Fruit fly (Drosophila melanogaster) whole organism, embryonic: Measurements from ENCODE around the gene Cog2.
A peak's percentile ranks its signal among the peaks of the same experiment; 100 is the strongest.

Experiments used
- ATbp ChIP-seq: fragments of 200-800 bp; sonication (Bioruptor generic); optimal IDR thresholded peaks from 2 replicates; lab custom pipeline; 2017; ENCODE audit warnings: missing biosample characterization, mild to moderate bottlenecking, missing genetic modification characterization, missing genetic modification reagents
- Asciz ChIP-seq: fragments of 200-800 bp; sonication (Bioruptor generic); optimal IDR thresholded peaks from 2 replicates; lab custom pipeline; 2017; ENCODE audit warnings: missing biosample characterization, mild to moderate bottlenecking, missing genetic modification characterization, missing genetic modification reagents
- Blimp-1 ChIP-seq: fragments of 200-800 bp; sonication (Bioruptor generic); optimal IDR thresholded peaks from 3 replicates; lab custom pipeline; 2018; ENCODE audit warnings: missing biosample characterization, missing genetic modification characterization, mild to moderate bottlenecking, moderate library complexity, missing genetic modification reagents
- Bteb2 ChIP-seq: fragments of 200-800 bp; sonication (Bioruptor generic); optimal IDR thresholded peaks from 2 replicates; lab custom pipeline; 2016; ENCODE audit warnings: missing biosample characterization, missing genetic modification characterization
- CG10209 ChIP-seq: fragments of 200-800 bp; sonication (Bioruptor generic); optimal IDR thresholded peaks from 3 replicates; lab custom pipeline; 2017; ENCODE audit warnings: missing biosample characterization, mild to moderate bottlenecking, missing genetic modification characterization, missing genetic modification reagents
- CG10267 ChIP-seq: fragments of 200-800 bp; sonication (Bioruptor generic); optimal IDR thresholded peaks from 2 replicates; lab custom pipeline; 2018; ENCODE audit warnings: missing biosample characterization, mild to moderate bottlenecking, missing genetic modification characterization, moderate library complexity
- CG10366 ChIP-seq: fragments of 200-800 bp; sonication (Bioruptor generic); IDR thresholded peaks from 2 replicates; pipeline ENCODE4 v1.3.6; 2022; ENCODE audit warnings: missing biosample characterization, missing genetic modification characterization
- CG12391 ChIP-seq: fragments of 200-800 bp; sonication (Bioruptor generic); optimal IDR thresholded peaks from 3 replicates; lab custom pipeline; 2018; ENCODE audit warnings: missing biosample characterization, mild to moderate bottlenecking, missing genetic modification characterization, moderate library complexity
- CG15011 ChIP-seq: fragments of 200-800 bp; sonication (Bioruptor generic); optimal IDR thresholded peaks from 3 replicates; lab custom pipeline; 2018; ENCODE audit warnings: missing biosample characterization, mild to moderate bottlenecking, missing genetic modification characterization
- CG16815 ChIP-seq: fragments of 200-800 bp; sonication (Bioruptor generic); optimal IDR thresholded peaks from 3 replicates; lab custom pipeline; 2017; ENCODE audit warnings: missing biosample characterization, mild to moderate bottlenecking, missing genetic modification characterization
- CG2116 ChIP-seq: fragments of 200-800 bp; sonication (Bioruptor generic); optimal IDR thresholded peaks from 3 replicates; lab custom pipeline; 2018; ENCODE audit warnings: missing biosample characterization, mild to moderate bottlenecking, missing genetic modification characterization
- CG2199 ChIP-seq: fragments of 200-800 bp; sonication (Bioruptor generic); IDR thresholded peaks from 3 replicates; pipeline ENCODE4 v1.3.6; 2022; ENCODE audit warnings: missing biosample characterization, missing genetic modification characterization
- CG2678 ChIP-seq: fragments of 200-800 bp; sonication (Bioruptor generic); optimal IDR thresholded peaks from 3 replicates; lab custom pipeline; 2019; ENCODE audit warnings: missing biosample characterization, mild to moderate bottlenecking, missing genetic modification characterization, moderate library complexity
- CG30020 ChIP-seq: fragments of 200-800 bp; optimal IDR thresholded peaks from 2 replicates; lab custom pipeline; 2019; ENCODE audit warnings: missing biosample characterization, mild to moderate bottlenecking, missing genetic modification characterization, moderate library complexity
- CG3065 ChIP-seq: fragments of 200-800 bp; sonication (Bioruptor generic); optimal IDR thresholded peaks from 2 replicates; lab custom pipeline; 2016; ENCODE audit warnings: missing biosample characterization, missing genetic modification characterization
- CG3163 ChIP-seq: fragments of 200-800 bp; sonication (Bioruptor generic); optimal IDR thresholded peaks from 3 replicates; lab custom pipeline; 2016; ENCODE audit warnings: missing biosample characterization, missing genetic modification characterization
- CG3281 ChIP-seq: fragments of 200-800 bp; sonication (Bioruptor generic); optimal IDR thresholded peaks from 3 replicates; lab custom pipeline; 2017; ENCODE audit warnings: missing biosample characterization, mild to moderate bottlenecking, missing genetic modification characterization
- CG33213 ChIP-seq: fragments of 200-800 bp; sonication (Bioruptor generic); optimal IDR thresholded peaks from 3 replicates; lab custom pipeline; 2016; ENCODE audit warnings: missing biosample characterization, missing genetic modification characterization
- CG3726 ChIP-seq: fragments of 200-800 bp; sonication (Bioruptor generic); IDR thresholded peaks from 3 replicates; pipeline ENCODE4, ENCODE4 v1.3.6; 2022; ENCODE audit warnings: missing biosample characterization, missing genetic modification characterization
- CG4820 ChIP-seq: fragments of 200-800 bp; sonication (Bioruptor generic); optimal IDR thresholded peaks from 3 replicates; lab custom pipeline; 2016; ENCODE audit warnings: missing biosample characterization, missing genetic modification characterization
- CG6854 ChIP-seq: fragments of 200-800 bp; sonication (Bioruptor generic); optimal IDR thresholded peaks from 3 replicates; lab custom pipeline; 2017; ENCODE audit warnings: missing biosample characterization, mild to moderate bottlenecking, missing genetic modification characterization
- CG7271 ChIP-seq: fragments of 200-800 bp; sonication (Bioruptor generic); optimal IDR thresholded peaks from 2 replicates; lab custom pipeline; 2018; ENCODE audit warnings: missing biosample characterization, mild to moderate bottlenecking, missing genetic modification characterization, moderate library complexity
- CG7839 ChIP-seq: fragments of 200-800 bp; sonication (Bioruptor generic); optimal IDR thresholded peaks from 3 replicates; lab custom pipeline; 2018; ENCODE audit warnings: missing biosample characterization, mild to moderate bottlenecking, missing genetic modification characterization, moderate library complexity
- CG9215 ChIP-seq: fragments of 200-800 bp; sonication (Bioruptor generic); IDR thresholded peaks from 2 replicates; pipeline ENCODE4 v1.3.6; 2022; ENCODE audit warnings: missing biosample characterization, missing genetic modification characterization
- Camta ChIP-seq: fragments of 200-800 bp; sonication (Bioruptor generic); optimal IDR thresholded peaks from 2 replicates; lab custom pipeline; 2016; ENCODE audit warnings: missing biosample characterization, missing genetic modification characterization
- CoRest ChIP-seq: fragments of 200-800 bp; sonication (Bioruptor generic); optimal IDR thresholded peaks from 3 replicates; lab custom pipeline; 2018; ENCODE audit warnings: missing biosample characterization, mild to moderate bottlenecking, missing genetic modification characterization, moderate library complexity
- E2f1 ChIP-seq: fragments of 200-800 bp; sonication (Bioruptor generic); IDR thresholded peaks from 2 replicates; pipeline ENCODE4 v1.3.6; 2022; ENCODE audit warnings: missing biosample characterization, missing genetic modification characterization
- Elba2 ChIP-seq: fragments of 200-800 bp; sonication (Bioruptor generic); optimal IDR thresholded peaks from 3 replicates; lab custom pipeline; 2016; ENCODE audit warnings: missing biosample characterization, missing genetic modification characterization
- Jarid2 ChIP-seq: fragments of 200-800 bp; sonication (Bioruptor generic); optimal IDR thresholded peaks from 3 replicates; lab custom pipeline; 2017; ENCODE audit warnings: mild to moderate bottlenecking, missing biosample characterization, missing genetic modification reagents, missing genetic modification characterization
- NC2α ChIP-seq: fragments of 200-800 bp; sonication (Bioruptor generic); optimal IDR thresholded peaks from 2 replicates; lab custom pipeline; 2016; ENCODE audit warnings: missing biosample characterization, missing genetic modification characterization
- Neu2 ChIP-seq: fragments of 200-800 bp; sonication (Bioruptor generic); optimal IDR thresholded peaks from 3 replicates; lab custom pipeline; 2016; ENCODE audit warnings: missing biosample characterization, missing genetic modification characterization, borderline replicate concordance
- YL-1 ChIP-seq: fragments of 200-800 bp; sonication (Bioruptor generic); optimal IDR thresholded peaks from 3 replicates; lab custom pipeline; 2017; ENCODE audit warnings: missing biosample characterization, mild to moderate bottlenecking, missing genetic modification characterization
- az2 ChIP-seq: fragments of 200-800 bp; sonication (Bioruptor generic); optimal IDR thresholded peaks from 3 replicates; lab custom pipeline; 2016; ENCODE audit warnings: missing biosample characterization, missing genetic modification characterization
- bbx ChIP-seq: fragments of 200-800 bp; sonication (Bioruptor generic); IDR thresholded peaks from 2 replicates; pipeline ENCODE4 v1.3.6; 2022; ENCODE audit warnings: missing biosample characterization, missing genetic modification characterization; ENCODE audit not compliant: partially characterized antibody
- cato ChIP-seq: fragments of 200-800 bp; sonication (Bioruptor generic); optimal IDR thresholded peaks from 2 replicates; lab custom pipeline; 2016; ENCODE audit warnings: missing biosample characterization, missing genetic modification characterization, borderline replicate concordance
- cwo ChIP-seq: fragments of 200-800 bp; sonication (Bioruptor generic); optimal IDR thresholded peaks from 3 replicates; lab custom pipeline; 2017; ENCODE audit warnings: missing biosample characterization, missing genetic modification characterization, mild to moderate bottlenecking, moderate library complexity, missing genetic modification reagents
- dan ChIP-seq: fragments of 200-800 bp; sonication (Bioruptor generic); IDR thresholded peaks from 2 replicates; pipeline ENCODE4 v1.3.6; 2022; ENCODE audit warnings: missing biosample characterization, missing genetic modification characterization
- dati ChIP-seq: fragments of 200-800 bp; sonication (Bioruptor generic); IDR thresholded peaks from 2 replicates; pipeline ENCODE4 v1.3.6; 2022; ENCODE audit warnings: missing biosample characterization, missing genetic modification characterization
- dm ChIP-seq: fragments of 200-800 bp; sonication (Bioruptor generic); optimal IDR thresholded peaks from 3 replicates; lab custom pipeline; 2016; ENCODE audit warnings: missing biosample characterization, missing genetic modification characterization
- ewg ChIP-seq: fragments of 200-800 bp; sonication (Bioruptor generic); optimal IDR thresholded peaks from 3 replicates; lab custom pipeline; 2017; ENCODE audit warnings: mild to moderate bottlenecking, missing biosample characterization, missing genetic modification reagents, missing genetic modification characterization
- fd3F ChIP-seq: fragments of 200-800 bp; sonication (Bioruptor generic); optimal IDR thresholded peaks from 2 replicates; lab custom pipeline; 2018; ENCODE audit warnings: missing biosample characterization, mild to moderate bottlenecking, missing genetic modification characterization, moderate library complexity
- ftz-f1 ChIP-seq: fragments of 200-800 bp; sonication (Bioruptor generic); optimal IDR thresholded peaks from 2 replicates; lab custom pipeline; 2016; ENCODE audit warnings: missing biosample characterization, missing genetic modification characterization
- lola ChIP-seq, 3 experiments: fragments of >200 bp in 2 of 3; fragments of 200-800 bp in 1 of 3; sonication (Bioruptor generic) in 1 of 3; optimal IDR thresholded peaks; 2 replicates each; lab custom pipeline; 2017 to 2019; ENCODE audit warnings: missing biosample characterization in 3 of 3, missing genetic modification characterization in 3 of 3, mild to moderate bottlenecking in 1 of 3, moderate library complexity in 1 of 3
- nau ChIP-seq: fragments of 200-800 bp; sonication (Bioruptor generic); optimal IDR thresholded peaks from 3 replicates; lab custom pipeline; 2017; ENCODE audit warnings: missing biosample characterization, mild to moderate bottlenecking, missing genetic modification characterization, missing genetic modification reagents
- phol ChIP-seq: fragments of 200-800 bp; sonication (Bioruptor generic); optimal IDR thresholded peaks from 3 replicates; lab custom pipeline; 2018; ENCODE audit warnings: missing biosample characterization, mild to moderate bottlenecking, missing genetic modification characterization, moderate library complexity
- psq ChIP-seq: fragments of 200-800 bp; sonication (Bioruptor generic); optimal IDR thresholded peaks from 2 replicates; lab custom pipeline; 2017; ENCODE audit warnings: missing biosample characterization, missing genetic modification characterization
- slp2 ChIP-seq: fragments of 200-800 bp; sonication (Bioruptor generic); optimal IDR thresholded peaks from 2 replicates; lab custom pipeline; 2016; ENCODE audit warnings: missing biosample characterization, missing genetic modification characterization
- sna ChIP-seq: fragments of 200-800 bp; sonication (Bioruptor generic); IDR thresholded peaks from 2 replicates; pipeline ENCODE4 v1.3.6; 2022; ENCODE audit warnings: missing biosample characterization, missing genetic modification characterization; ENCODE audit not compliant: partially characterized antibody
- tin ChIP-seq: fragments of 200-800 bp; sonication (Bioruptor generic); optimal IDR thresholded peaks from 3 replicates; lab custom pipeline; 2016; ENCODE audit warnings: missing biosample characterization, missing genetic modification characterization
- tup ChIP-seq: fragments of 200-800 bp; sonication (Bioruptor generic); optimal IDR thresholded peaks from 2 replicates; lab custom pipeline; 2016; ENCODE audit warnings: missing biosample characterization, mild to moderate bottlenecking, missing genetic modification characterization, moderate library complexity
- usp ChIP-seq: fragments of >200 bp; optimal IDR thresholded peaks from 2 replicates; lab custom pipeline; 2017; ENCODE audit warnings: missing biosample characterization, missing genetic modification characterization

Gene Cog2

DNA sequence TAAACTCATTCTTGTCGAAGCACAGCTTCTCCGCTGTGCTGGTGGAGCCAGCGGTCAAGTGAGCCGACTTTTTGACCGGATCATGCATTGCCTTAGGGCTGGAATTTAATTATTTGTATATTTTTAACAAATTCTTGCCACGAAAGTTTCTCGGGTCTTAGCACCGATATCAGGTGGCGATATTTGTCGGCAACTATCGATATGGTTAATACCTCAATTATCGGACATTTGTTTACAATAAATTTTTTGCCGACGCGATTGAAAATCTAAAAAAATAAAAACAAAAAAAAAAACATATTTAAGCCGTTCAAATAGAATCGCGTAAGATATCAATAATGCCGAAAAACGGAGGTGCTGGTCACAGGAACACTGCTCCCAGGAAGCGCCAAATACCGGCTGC lies at the start of gene Cog2, which contains the start of gene Trax (continued):
- TF ChIP-seq nau (GFP tag; lab: Kevin White, UChicago) = no peak
- TF ChIP-seq CG3163 (GFP tag; lab: Kevin White, UChicago) = no peak
- no peak for TF ChIP-seq Elba2 (GFP tag; lab: Kevin White, UChicago)
- no peak for TF ChIP-seq CG16815
- TF ChIP-seq NC2α (GFP tag; lab: Kevin White, UChicago) = no peak
- TF ChIP-seq CG2116 = peak; percentile 46
- no peak for TF ChIP-seq cwo (GFP tag; lab: Kevin White, UChicago)
- no peak for TF ChIP-seq dan (GFP tag; lab: Robert Waterston, UW)
- no peak for TF ChIP-seq CG33213 (GFP tag; lab: Kevin White, UChicago)
- TF ChIP-seq ftz-f1 (GFP tag; lab: Kevin White, UChicago) = peak; percentile 37
- TF ChIP-seq CG4820 = no peak
- no peak for TF ChIP-seq ATbp
- no peak for TF ChIP-seq psq (GFP tag; lab: Kevin White, UChicago)
- peak; percentile 92 for TF ChIP-seq sna (GFP tag; lab: Robert Waterston, UW)
- no peak for TF ChIP-seq az2 (GFP tag; lab: Kevin White, UChicago)
- TF ChIP-seq CG3065 (GFP tag; lab: Kevin White, UChicago) = no peak
- no peak for TF ChIP-seq Jarid2 (GFP tag; lab: Kevin White, UChicago)
- no peak for TF ChIP-seq CG7839
- TF ChIP-seq CG10366 = no peak
- no peak for TF ChIP-seq CG15011
- no peak for TF ChIP-seq CG10209
- TF ChIP-seq CG6854 = no peak
- no peak for TF ChIP-seq E2f1 (GFP tag; lab: Robert Waterston, UW)
- TF ChIP-seq cato (GFP tag; lab: Kevin White, UChicago) = no peak
- no peak for TF ChIP-seq lola (GFP tag; optimal IDR thresholded peaks at IDR 0.05; lab: Kevin White, UChicago)
- no peak for TF ChIP-seq fd3F (GFP tag; lab: Kevin White, UChicago)
- peak; percentile 93 for TF ChIP-seq bbx (GFP tag; lab: Robert Waterston, UW)
- TF ChIP-seq Bteb2 (GFP tag; lab: Kevin White, UChicago) = no peak
- no peak for TF ChIP-seq CG12391
- TF ChIP-seq dati (GFP tag; lab: Robert Waterston, UW) = no peak
- TF ChIP-seq CG3726 = no peak
- no peak for TF ChIP-seq Blimp-1 (GFP tag; lab: Kevin White, UChicago)
- no peak for TF ChIP-seq Asciz
- no peak for TF ChIP-seq tin (GFP tag; lab: Kevin White, UChicago)
- no peak for TF ChIP-seq Camta (GFP tag; lab: Kevin White, UChicago)
- TF ChIP-seq CoRest (tag; lab: Kevin White, UChicago) = no peak
- TF ChIP-seq CG9215 (GFP tag; lab: Robert Waterston, UW) = no peak
- no peak for TF ChIP-seq Neu2 (GFP tag; lab: Kevin White, UChicago)
- TF ChIP-seq ewg (GFP tag; lab: Kevin White, UChicago) = no peak
- TF ChIP-seq usp (GFP tag; lab: Kevin White, UChicago) = no peak
- TF ChIP-seq phol (tag; lab: Kevin White, UChicago) = peak; percentile 6
- no peak for TF ChIP-seq tup (GFP tag; lab: Kevin White, UChicago)
- TF ChIP-seq slp2 = no peak
- TF ChIP-seq dm (GFP tag; lab: Kevin White, UChicago) = no peak
- no peak for TF ChIP-seq CG30020
- TF ChIP-seq CG7271 (tag; lab: Kevin White, UChicago) = no peak
- TF ChIP-seq CG2678 (tag; lab: Kevin White, UChicago) = no peak
- peak; percentile 41 for TF ChIP-seq YL-1
- no peak for TF ChIP-seq CG2199 (GFP tag; lab: Robert Waterston, UW)
- no peak for TF ChIP-seq CG3281 (GFP tag; lab: Kevin White, UChicago)
- TF ChIP-seq CG10267 (tag; lab: Kevin White, UChicago) = peak; percentile 60
